Fruit fly (Drosophila melanogaster) Kc167 (cell line): ENCODE results near the gene CG34328.

ENCODE experiments used
- Sin3A ChIP-seq: fragments of >200 bp; optimal IDR thresholded peaks from 2 replicates; lab custom pipeline; 2018; ENCODE audit warnings: missing external identifiers
- h ChIP-seq: fragments of >200 bp; optimal IDR thresholded peaks from 3 replicates; lab custom pipeline; 2018; ENCODE audit warnings: missing external identifiers
- ttk ChIP-seq: sonication (Bioruptor generic); optimal IDR thresholded peaks from 2 replicates; lab custom pipeline; 2017; ENCODE audit warnings: missing external identifiers

dm6 chrX:18364047-18364747, 35.7 kb downstream of the CG34328 start:
- TF ChIP-seq h (lab: Kevin White, UChicago) (no peak), ttk (lab: Kevin White, UChicago) (no peak), Sin3A (lab: Kevin White, UChicago) (no peak)
